Fruit fly (Drosophila melanogaster): Measurements from ENCODE around the gene CG4678.
A peak's percentile ranks its signal among the peaks of the same experiment; 100 is the strongest.

- TF ChIP-seq CG12768 (GFP tag; optimal IDR thresholded peaks at IDR 0.05), result no peak
- TF ChIP-seq kay (GFP tag; ENCODE audit: borderline replicate concordance), result peak; percentile 66
- TF ChIP-seq Crg-1 (GFP tag; optimal IDR thresholded peaks at IDR 0.05), result peak; percentile 70
- peak; percentile 92 for TF ChIP-seq Hr96 (GFP tag; optimal IDR thresholded peaks at IDR 0.05)
- peak; percentile 46 for TF ChIP-seq tj (GFP tag; optimal IDR thresholded peaks at IDR 0.05)
- peak; percentile 74 for TF ChIP-seq Mnt (GFP tag; optimal IDR thresholded peaks at IDR 0.05)
- peak; percentile 75 for TF ChIP-seq CG11617 (GFP tag; optimal IDR thresholded peaks at IDR 0.05)
- peak; percentile 94 for TF ChIP-seq ovo (GFP tag; optimal IDR thresholded peaks at IDR 0.05)
- peak; percentile 22 for TF ChIP-seq cic (GFP tag; optimal IDR thresholded peaks at IDR 0.05)
Observed at dm6 chrX:16751579-16752156, 55.7 kb downstream of the CG4678 start, which contains the start of gene goe.
